Fruit fly (Drosophila melanogaster) whole organism, pupa: ENCODE results near the gene Ulp1.

Experiments used
- CG14655 ChIP-seq: fragments of 200-800 bp; sonication (Bioruptor generic); optimal IDR thresholded peaks from 3 replicates; lab custom pipeline; 2017; ENCODE audit warnings: mild to moderate bottlenecking, missing biosample characterization, missing genetic modification reagents, missing genetic modification characterization
- CG32121 ChIP-seq: fragments of 200-800 bp; sonication (Bioruptor generic); IDR thresholded peaks from 2 replicates; pipeline ENCODE4 v1.3.6; 2022; ENCODE audit warnings: missing biosample characterization, missing genetic modification characterization
- CG34367 ChIP-seq: fragments of 200-800 bp; sonication (Bioruptor generic); optimal IDR thresholded peaks from 2 replicates; lab custom pipeline; 2018; ENCODE audit warnings: missing biosample characterization, mild to moderate bottlenecking, missing genetic modification characterization
- CG4496 ChIP-seq: fragments of 200-800 bp; sonication (Bioruptor generic); IDR thresholded peaks from 3 replicates; pipeline ENCODE4 v1.3.6; 2022; ENCODE audit warnings: missing biosample characterization, missing genetic modification characterization
- CG8159 ChIP-seq: fragments of 200-800 bp; sonication (Bioruptor generic); optimal IDR thresholded peaks from 3 replicates; lab custom pipeline; 2018; ENCODE audit warnings: missing biosample characterization, mild to moderate bottlenecking, missing genetic modification characterization, moderate library complexity
- CG8301 ChIP-seq: fragments of 200-800 bp; sonication (Bioruptor generic); optimal IDR thresholded peaks from 2 replicates; lab custom pipeline; 2018; ENCODE audit warnings: missing biosample characterization, mild to moderate bottlenecking, missing genetic modification characterization
- CG9948 ChIP-seq: fragments of 200-800 bp; sonication (Bioruptor generic); optimal IDR thresholded peaks from 2 replicates; lab custom pipeline; 2018; ENCODE audit warnings: missing biosample characterization, mild to moderate bottlenecking, missing genetic modification characterization, moderate library complexity
- D1 ChIP-seq: fragments of 200-800 bp; sonication (Bioruptor generic); optimal IDR thresholded peaks from 2 replicates; lab custom pipeline; 2018; ENCODE audit warnings: missing biosample characterization, mild to moderate bottlenecking, missing genetic modification characterization, moderate library complexity
- EcR ChIP-seq: fragments of 200-800 bp; sonication (Bioruptor generic); optimal IDR thresholded peaks from 3 replicates; lab custom pipeline; 2019; ENCODE audit warnings: missing biosample characterization, missing genetic modification characterization, mild to moderate bottlenecking, moderate library complexity, missing genetic modification reagents
- Ets98B ChIP-seq: fragments of 200-800 bp; sonication (Bioruptor generic); IDR thresholded peaks from 2 replicates; pipeline ENCODE4 v1.3.6; 2022; ENCODE audit warnings: missing biosample characterization, missing genetic modification characterization
- Pif1A ChIP-seq: fragments of 200-800 bp; sonication (Bioruptor generic); optimal IDR thresholded peaks from 3 replicates; lab custom pipeline; 2016; ENCODE audit warnings: missing biosample characterization, missing genetic modification characterization
- Pif1B ChIP-seq: fragments of 200-800 bp; sonication (Bioruptor generic); optimal IDR thresholded peaks from 3 replicates; lab custom pipeline; 2016; ENCODE audit warnings: missing biosample characterization, missing genetic modification characterization
- fd96Ca ChIP-seq: fragments of 200-800 bp; sonication (Bioruptor generic); IDR thresholded peaks from 3 replicates; pipeline ENCODE4 v1.3.6; 2022; ENCODE audit warnings: missing biosample characterization, missing genetic modification characterization
- gl ChIP-seq: fragments of 200-800 bp; sonication (Bioruptor generic); optimal IDR thresholded peaks from 2 replicates; lab custom pipeline; 2018; ENCODE audit warnings: missing biosample characterization, mild to moderate bottlenecking, missing genetic modification characterization

DNA sequence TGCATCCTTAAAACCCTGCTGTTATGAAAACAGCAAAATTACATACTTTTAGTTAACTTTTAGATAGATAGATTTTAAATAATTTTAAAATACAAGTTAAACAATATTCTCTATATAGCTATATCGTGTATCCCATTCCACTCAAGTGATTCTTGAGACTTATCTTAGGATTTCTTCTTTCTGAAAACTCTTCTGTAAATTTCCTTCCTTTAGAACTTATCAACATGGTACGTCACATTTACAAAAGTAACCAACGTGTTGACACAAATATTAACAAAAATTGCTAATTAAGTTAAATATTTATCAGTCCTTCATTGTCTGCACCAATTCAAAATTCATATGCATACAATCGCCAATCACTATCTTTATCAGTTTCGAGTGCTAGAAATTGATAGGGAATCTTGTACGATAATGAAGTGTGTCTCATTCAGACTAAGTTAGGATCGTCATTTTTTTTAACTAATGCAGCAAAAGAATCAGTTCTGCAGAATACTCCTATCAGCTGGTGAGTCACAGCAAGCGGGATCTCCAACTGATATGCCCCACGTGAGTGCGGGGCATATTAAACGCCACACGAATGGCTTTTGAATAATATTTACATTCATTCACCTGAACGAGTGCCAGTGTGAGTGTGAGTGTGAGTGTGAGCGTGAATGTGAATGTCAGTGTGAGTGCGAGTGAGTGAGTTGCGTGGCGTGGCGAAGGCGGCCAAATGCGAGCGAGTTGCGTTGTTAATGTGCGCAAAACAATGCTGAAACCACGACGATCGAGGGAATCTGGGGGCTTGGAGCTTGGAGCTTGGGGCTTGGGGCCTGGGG, 40.2 kb downstream of the Ulp1 start:
- no peak for TF ChIP-seq CG8301 (tag; lab: Kevin White, UChicago)
- peak; percentile 46 for TF ChIP-seq EcR
- no peak for TF ChIP-seq CG8159 (tag; lab: Kevin White, UChicago)
- no peak for TF ChIP-seq Ets98B (GFP tag; lab: Robert Waterston, UW)
- no peak for TF ChIP-seq CG32121 (GFP tag; lab: Robert Waterston, UW)
- no peak for TF ChIP-seq Pif1B
- TF ChIP-seq D1 = no peak
- no peak for TF ChIP-seq CG34367 (tag; lab: Kevin White, UChicago)
- no peak for TF ChIP-seq CG4496
- no peak for TF ChIP-seq CG14655 (GFP tag; lab: Kevin White, UChicago)
- 0 out of 3 replicates have a peak, but pooled peaks have one; percentile 6 for TF ChIP-seq fd96Ca (GFP tag; lab: Robert Waterston, UW)
- no peak for TF ChIP-seq CG9948 (tag; lab: Kevin White, UChicago)
- TF ChIP-seq Pif1A (GFP tag; lab: Kevin White, UChicago) = no peak
- TF ChIP-seq gl (tag; lab: Kevin White, UChicago) = no peak
